Fruit fly (Drosophila melanogaster) whole organism, embryonic: ENCODE measurements around the gene AlkB.
A peak's percentile ranks its signal among the peaks of the same experiment; 100 is the strongest.

ENCODE experiments used
- B-H2 ChIP-seq: fragments of 200-800 bp; sonication (Bioruptor generic); optimal IDR thresholded peaks from 2 replicates; lab custom pipeline; 2018; ENCODE audit warnings: missing biosample characterization, mild to moderate bottlenecking, missing genetic modification characterization
- CG11504 ChIP-seq: fragments of 200-800 bp; sonication (Bioruptor generic); optimal IDR thresholded peaks from 3 replicates; lab custom pipeline; 2019; ENCODE audit warnings: missing biosample characterization, mild to moderate bottlenecking, missing genetic modification characterization, moderate library complexity
- CG13424 ChIP-seq: fragments of 200-800 bp; sonication (Bioruptor generic); optimal IDR thresholded peaks from 2 replicates; lab custom pipeline; 2019; ENCODE audit warnings: missing biosample characterization, mild to moderate bottlenecking, missing genetic modification characterization, moderate library complexity
- CG14014 ChIP-seq: fragments of 200-800 bp; sonication (Bioruptor generic); IDR thresholded peaks from 2 replicates; pipeline ENCODE4 v1.3.6; 2022; ENCODE audit warnings: missing biosample characterization, missing genetic modification characterization
- CG15011 ChIP-seq: fragments of 200-800 bp; sonication (Bioruptor generic); optimal IDR thresholded peaks from 3 replicates; lab custom pipeline; 2018; ENCODE audit warnings: missing biosample characterization, mild to moderate bottlenecking, missing genetic modification characterization
- CG15601 ChIP-seq: fragments of 200-800 bp; sonication (Bioruptor generic); optimal IDR thresholded peaks from 3 replicates; lab custom pipeline; 2019; ENCODE audit warnings: missing biosample characterization, mild to moderate bottlenecking, missing genetic modification characterization, moderate library complexity
- CG16779 ChIP-seq: fragments of 200-800 bp; sonication (Bioruptor generic); IDR thresholded peaks from 2 replicates; pipeline ENCODE4 v1.3.6; 2022; ENCODE audit warnings: missing biosample characterization, missing genetic modification characterization
- CG16813 ChIP-seq: fragments of 200-800 bp; sonication (Bioruptor generic); IDR thresholded peaks from 3 replicates; pipeline ENCODE4 v1.3.6; 2022; ENCODE audit warnings: missing biosample characterization, missing genetic modification characterization; ENCODE audit not compliant: partially characterized antibody
- CG17328 ChIP-seq: fragments of 200-800 bp; sonication (Bioruptor generic); IDR thresholded peaks from 2 replicates; pipeline ENCODE4 v1.3.6; 2022; ENCODE audit warnings: missing biosample characterization, missing genetic modification characterization
- CG17568 ChIP-seq: fragments of 200-800 bp; sonication (Bioruptor generic); optimal IDR thresholded peaks from 2 replicates; lab custom pipeline; 2018; ENCODE audit warnings: missing biosample characterization, mild to moderate bottlenecking, missing genetic modification characterization, moderate library complexity
- CG17802 ChIP-seq: fragments of 200-800 bp; sonication (Bioruptor generic); optimal IDR thresholded peaks from 2 replicates; lab custom pipeline; 2018; ENCODE audit warnings: missing biosample characterization, mild to moderate bottlenecking, missing genetic modification characterization, moderate library complexity
- CG17912 ChIP-seq: fragments of 200-800 bp; sonication (Bioruptor generic); optimal IDR thresholded peaks from 2 replicates; lab custom pipeline; 2018; ENCODE audit warnings: missing biosample characterization, mild to moderate bottlenecking, missing genetic modification characterization
- CG2199 ChIP-seq: fragments of 200-800 bp; sonication (Bioruptor generic); IDR thresholded peaks from 3 replicates; pipeline ENCODE4 v1.3.6; 2022; ENCODE audit warnings: missing biosample characterization, missing genetic modification characterization
- CG2202 ChIP-seq: fragments of 200-800 bp; sonication (Bioruptor generic); optimal IDR thresholded peaks from 2 replicates; lab custom pipeline; 2018; ENCODE audit warnings: missing biosample characterization, mild to moderate bottlenecking, missing genetic modification characterization
- CG2889 ChIP-seq: fragments of 200-800 bp; sonication (Bioruptor generic); IDR thresholded peaks from 3 replicates; pipeline ENCODE4 v1.3.6; 2022; ENCODE audit warnings: missing biosample characterization, missing genetic modification characterization
- CG34376 ChIP-seq: fragments of 200-800 bp; sonication (Bioruptor generic); optimal IDR thresholded peaks from 2 replicates; lab custom pipeline; 2018; ENCODE audit warnings: missing biosample characterization, mild to moderate bottlenecking, missing genetic modification characterization
- CG4820 ChIP-seq: fragments of 200-800 bp; sonication (Bioruptor generic); optimal IDR thresholded peaks from 3 replicates; lab custom pipeline; 2016; ENCODE audit warnings: missing biosample characterization, missing genetic modification characterization
- CG6254 ChIP-seq: fragments of 200-800 bp; sonication (Bioruptor generic); optimal IDR thresholded peaks from 3 replicates; lab custom pipeline; 2017; ENCODE audit warnings: mild to moderate bottlenecking, missing biosample characterization, missing genetic modification reagents, missing genetic modification characterization
- CG7357 ChIP-seq: fragments of 200-800 bp; sonication (Bioruptor generic); IDR thresholded peaks from 3 replicates; pipeline ENCODE4 v1.3.6; 2022; ENCODE audit warnings: missing biosample characterization, missing genetic modification characterization
- CG8281 ChIP-seq: fragments of 200-800 bp; sonication (Bioruptor generic); optimal IDR thresholded peaks from 2 replicates; lab custom pipeline; 2018; ENCODE audit warnings: missing biosample characterization, mild to moderate bottlenecking, missing genetic modification characterization, moderate library complexity
- CG8924 ChIP-seq: fragments of 200-800 bp; optimal IDR thresholded peaks from 3 replicates; lab custom pipeline; 2019; ENCODE audit warnings: missing biosample characterization, mild to moderate bottlenecking, missing genetic modification characterization, moderate library complexity
- CG9727 ChIP-seq: fragments of 200-800 bp; sonication (Bioruptor generic); optimal IDR thresholded peaks from 3 replicates; lab custom pipeline; 2017; ENCODE audit warnings: missing biosample characterization, mild to moderate bottlenecking, missing genetic modification characterization
- CrebB ChIP-seq: fragments of 200-800 bp; sonication (Bioruptor generic); optimal IDR thresholded peaks from 3 replicates; lab custom pipeline; 2018; ENCODE audit warnings: missing biosample characterization, mild to moderate bottlenecking, missing genetic modification characterization
- Doc3 ChIP-seq: fragments of 200-800 bp; sonication (Bioruptor generic); IDR thresholded peaks from 3 replicates; pipeline ENCODE4 v1.3.6; 2022; ENCODE audit warnings: missing biosample characterization, missing genetic modification characterization; ENCODE audit not compliant: partially characterized antibody
- ERR ChIP-seq: fragments of 200-800 bp; sonication (Bioruptor generic); optimal IDR thresholded peaks from 2 replicates; lab custom pipeline; 2016; ENCODE audit warnings: missing biosample characterization, missing genetic modification characterization
- Ets65A ChIP-seq: fragments of 200-800 bp; sonication (Bioruptor generic); peaks from one replicate; lab custom pipeline; 2016; ENCODE audit warnings: missing biosample characterization, missing genetic modification characterization
- HLH4C ChIP-seq: fragments of 200-800 bp; sonication (Bioruptor generic); IDR thresholded peaks from 3 replicates; pipeline ENCODE4 v1.3.6; 2022; ENCODE audit warnings: missing biosample characterization, missing genetic modification characterization; ENCODE audit not compliant: partially characterized antibody
- Hand ChIP-seq: fragments of 200-800 bp; sonication (Bioruptor generic); optimal IDR thresholded peaks from 2 replicates; lab custom pipeline; 2017; ENCODE audit warnings: mild to moderate bottlenecking, missing biosample characterization, missing genetic modification reagents, missing genetic modification characterization
- Hsf ChIP-seq: fragments of 200-800 bp; sonication (Bioruptor generic); optimal IDR thresholded peaks from 3 replicates; lab custom pipeline; 2016; ENCODE audit warnings: missing biosample characterization, missing genetic modification characterization
- PHDP ChIP-seq: fragments of 200-800 bp; sonication (Bioruptor generic); optimal IDR thresholded peaks from 3 replicates; lab custom pipeline; 2018; ENCODE audit warnings: missing biosample characterization, mild to moderate bottlenecking, missing genetic modification characterization, moderate library complexity
- Vsx1 ChIP-seq: fragments of 200-800 bp; sonication (Bioruptor generic); optimal IDR thresholded peaks from 2 replicates; lab custom pipeline; 2017; ENCODE audit warnings: missing biosample characterization, mild to moderate bottlenecking, missing genetic modification characterization, missing genetic modification reagents
- Xbp1 ChIP-seq: fragments of 200-800 bp; sonication (Bioruptor generic); optimal IDR thresholded peaks from 3 replicates; lab custom pipeline; 2016; ENCODE audit warnings: missing biosample characterization, mild to moderate bottlenecking, missing genetic modification characterization
- amos ChIP-seq: fragments of 200-800 bp; sonication (Bioruptor generic); IDR thresholded peaks from 2 replicates; pipeline ENCODE4 v1.3.6; 2022; ENCODE audit warnings: missing biosample characterization, missing genetic modification characterization; ENCODE audit not compliant: partially characterized antibody
- aop ChIP-seq: fragments of 200-800 bp; sonication (Bioruptor generic); IDR thresholded peaks from 2 replicates; pipeline ENCODE4 v1.3.6; 2022; ENCODE audit warnings: missing biosample characterization, missing genetic modification characterization
- ash1 ChIP-seq: fragments of 200-800 bp; sonication (Bioruptor generic); optimal IDR thresholded peaks from 2 replicates; lab custom pipeline; 2018; ENCODE audit warnings: missing biosample characterization, mild to moderate bottlenecking, missing genetic modification characterization
- bbx ChIP-seq: fragments of 200-800 bp; sonication (Bioruptor generic); IDR thresholded peaks from 2 replicates; pipeline ENCODE4 v1.3.6; 2022; ENCODE audit warnings: missing biosample characterization, missing genetic modification characterization; ENCODE audit not compliant: partially characterized antibody
- bcd ChIP-seq: fragments of 200-800 bp; sonication (Bioruptor generic); optimal IDR thresholded peaks from 2 replicates; lab custom pipeline; 2017; ENCODE audit warnings: missing biosample characterization, mild to moderate bottlenecking, missing genetic modification characterization
- br ChIP-seq: fragments of >200 bp; optimal IDR thresholded peaks from 2 replicates; lab custom pipeline; 2017
- cato ChIP-seq: fragments of 200-800 bp; sonication (Bioruptor generic); optimal IDR thresholded peaks from 2 replicates; lab custom pipeline; 2016; ENCODE audit warnings: missing biosample characterization, missing genetic modification characterization, borderline replicate concordance
- crp ChIP-seq, 2 experiments: fragments of 200-800 bp; sonication (Bioruptor generic); optimal IDR thresholded peaks; 2 replicates in 1 of 2; 3 replicates in 1 of 2; lab custom pipeline; 2017; ENCODE audit warnings: missing biosample characterization in 2 of 2, missing genetic modification characterization in 2 of 2, mild to moderate bottlenecking in 1 of 2, moderate library complexity in 1 of 2
- dmrt99B ChIP-seq: fragments of 200-800 bp; sonication (Bioruptor generic); optimal IDR thresholded peaks from 2 replicates; lab custom pipeline; 2018; ENCODE audit warnings: missing biosample characterization, mild to moderate bottlenecking, missing genetic modification characterization, moderate library complexity
- her ChIP-seq: fragments of 200-800 bp; sonication (Bioruptor generic); optimal IDR thresholded peaks from 2 replicates; lab custom pipeline; 2016; ENCODE audit warnings: missing biosample characterization, missing genetic modification characterization
- mirr ChIP-seq: fragments of 200-800 bp; sonication (Bioruptor generic); optimal IDR thresholded peaks from 3 replicates; lab custom pipeline; 2018; ENCODE audit warnings: missing biosample characterization, mild to moderate bottlenecking, missing genetic modification characterization
- nmo ChIP-seq: fragments of 200-800 bp; sonication (Bioruptor generic); optimal IDR thresholded peaks from 2 replicates; lab custom pipeline; 2018; ENCODE audit warnings: missing biosample characterization, mild to moderate bottlenecking, missing genetic modification characterization, moderate library complexity
- nom ChIP-seq: fragments of 200-800 bp; sonication (Bioruptor generic); optimal IDR thresholded peaks from 2 replicates; lab custom pipeline; 2017; ENCODE audit warnings: missing biosample characterization, missing genetic modification characterization, mild to moderate bottlenecking, moderate library complexity, missing genetic modification reagents
- oc ChIP-seq: fragments of 200-800 bp; sonication (Bioruptor generic); optimal IDR thresholded peaks from 2 replicates; lab custom pipeline; 2018; ENCODE audit warnings: missing biosample characterization, mild to moderate bottlenecking, missing genetic modification characterization, moderate library complexity
- pb ChIP-seq: fragments of 200-800 bp; sonication (Bioruptor generic); optimal IDR thresholded peaks from 3 replicates; lab custom pipeline; 2016; ENCODE audit warnings: missing biosample characterization, missing genetic modification characterization
- pfk ChIP-seq: fragments of 200-800 bp; sonication (Bioruptor generic); optimal IDR thresholded peaks from 2 replicates; lab custom pipeline; 2018; ENCODE audit warnings: missing biosample characterization, mild to moderate bottlenecking, missing genetic modification characterization, moderate library complexity
- pnt ChIP-seq: fragments of 200-800 bp; sonication (Bioruptor generic); optimal IDR thresholded peaks from 3 replicates; lab custom pipeline; 2016; ENCODE audit warnings: missing biosample characterization, missing genetic modification characterization
- slou ChIP-seq: fragments of 200-800 bp; sonication (Bioruptor generic); optimal IDR thresholded peaks from 3 replicates; lab custom pipeline; 2016; ENCODE audit warnings: missing biosample characterization, missing genetic modification characterization
- tap ChIP-seq: fragments of 200-800 bp; optimal IDR thresholded peaks from 3 replicates; lab custom pipeline; 2019; ENCODE audit warnings: missing biosample characterization, mild to moderate bottlenecking, missing genetic modification characterization, moderate library complexity
- vnd ChIP-seq: fragments of 200-800 bp; sonication (Bioruptor generic); IDR thresholded peaks from 3 replicates; pipeline ENCODE4 v1.3.6; 2022; ENCODE audit warnings: missing biosample characterization, missing genetic modification characterization; ENCODE audit not compliant: partially characterized antibody

Gene AlkB

DNA sequence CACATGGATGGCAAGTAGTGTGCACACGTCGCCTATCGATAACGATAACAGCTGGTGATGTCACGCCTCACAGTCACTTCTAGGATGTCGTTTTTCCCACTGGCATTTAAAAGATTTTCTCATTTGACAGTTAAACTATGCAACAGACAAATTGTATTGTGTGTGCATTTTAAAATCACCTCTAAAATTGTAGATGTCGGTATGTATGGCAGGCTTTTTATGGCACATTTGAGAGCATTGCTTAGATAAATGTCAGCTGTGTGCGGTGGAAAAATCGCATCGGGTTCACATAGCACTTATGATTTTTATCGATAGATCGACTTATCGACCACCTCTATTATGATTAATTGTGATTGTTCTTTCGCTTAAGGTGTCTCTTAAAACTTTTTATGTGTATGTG is 15.1 kb downstream of the AlkB start, which contains the start of the genes ArgRS and CG8578 (continued):
- TF ChIP-seq dmrt99B (tag; lab: Kevin White, UChicago) (no peak), CG7357 (GFP tag; lab: Robert Waterston, UW) (peak; percentile 98), CG15011 (GFP tag; lab: Kevin White, UChicago) (no peak), CG8924 (tag; lab: Kevin White, UChicago) (peak; percentile 60), Ets65A (GFP tag; lab: Kevin White, UChicago) (peak; percentile 98), PHDP (tag; lab: Kevin White, UChicago) (peak; percentile 10), B-H2 (GFP tag; lab: Kevin White, UChicago) (peak; percentile 13), Doc3 (GFP tag; lab: Robert Waterston, UW) (peak; percentile 61), ERR (peak; percentile 80), nom (no peak), mirr (GFP tag; lab: Kevin White, UChicago) (no peak), CG17912 (GFP tag; lab: Kevin White, UChicago) (no peak), Vsx1 (GFP tag; lab: Kevin White, UChicago) (no peak), Xbp1 (peak; percentile 52), pb (peak; percentile 54), CG2889 (no peak), CG17568 (GFP tag; lab: Kevin White, UChicago) (no peak), tap (tag; lab: Kevin White, UChicago) (no peak), bbx (GFP tag; lab: Robert Waterston, UW) (peak; percentile 65), CG17328 (peak; percentile 27; the same call in 1 of the 2 replicates), CG13424 (tag; lab: Kevin White, UChicago) (peak; percentile 50), CG15601 (no peak), her (GFP tag; lab: Kevin White, UChicago) (peak; percentile 17), CG16813 (peak; percentile 87), cato (GFP tag; lab: Kevin White, UChicago) (no peak), CG17802 (tag; lab: Kevin White, UChicago) (peak; percentile 78), CG34376 (peak; percentile 28), CG11504 (tag; lab: Kevin White, UChicago) (no peak), CG16779 (GFP tag; lab: Robert Waterston, UW) (no peak), aop (GFP tag; lab: Robert Waterston, UW) (no peak), slou (GFP tag; lab: Kevin White, UChicago) (peak; percentile 59), CG8281 (tag; lab: Kevin White, UChicago) (no peak), nmo (GFP tag; lab: Kevin White, UChicago) (peak; percentile 92), HLH4C (GFP tag; lab: Robert Waterston, UW) (peak; percentile 90), CG4820 (GFP tag; lab: Kevin White, UChicago) (no peak), ash1 (GFP tag; lab: Kevin White, UChicago) (no peak), CrebB (tag; lab: Kevin White, UChicago) (no peak)

DNA sequence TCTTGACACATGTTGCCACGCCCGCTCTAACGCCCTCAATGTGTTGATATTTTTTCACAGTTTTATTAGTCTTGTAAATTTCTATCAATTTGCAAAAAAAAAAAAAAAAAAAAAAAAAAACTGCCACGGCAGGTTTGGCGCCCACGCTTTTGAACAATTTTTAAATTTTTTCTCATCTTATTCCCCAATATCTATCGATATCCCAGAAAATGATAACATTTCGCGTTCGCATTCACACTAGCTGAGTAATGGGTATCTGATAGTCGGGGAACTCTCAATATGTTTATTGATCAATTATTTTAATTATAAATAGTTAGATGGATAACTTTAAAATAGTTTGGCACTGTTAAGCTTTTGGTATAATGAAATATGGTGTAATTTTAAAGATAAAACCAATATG is 17.9 kb downstream of the AlkB start:
- no peak for TF ChIP-seq crp (GFP tag; optimal IDR thresholded peaks at IDR 0.05; lab: Kevin White, UChicago)
- TF ChIP-seq br (lab: Kevin White, UChicago), result no peak
- TF ChIP-seq amos (GFP tag; lab: Robert Waterston, UW), result peak; percentile 70
- TF ChIP-seq pfk (GFP tag; lab: Kevin White, UChicago), result no peak
- TF ChIP-seq vnd (GFP tag; lab: Robert Waterston, UW), result peak; percentile 94
- TF ChIP-seq CG6254 (GFP tag; lab: Kevin White, UChicago), result no peak
- no peak for TF ChIP-seq CG9727
- no peak for TF ChIP-seq CG14014
- TF ChIP-seq CG2199 (GFP tag; lab: Robert Waterston, UW), result no peak
- TF ChIP-seq Hsf (GFP tag; lab: Kevin White, UChicago), result no peak
- TF ChIP-seq CG2202, result no peak
- no peak for TF ChIP-seq pnt (GFP tag; lab: Kevin White, UChicago)
- TF ChIP-seq oc (tag; lab: Kevin White, UChicago), result no peak
- TF ChIP-seq bcd (GFP tag; lab: Kevin White, UChicago), result no peak
- no peak for TF ChIP-seq Hand (GFP tag; lab: Kevin White, UChicago)
